Fruit fly (Drosophila melanogaster) whole organism, prepupa: ENCODE measurements around the gene Ns4.

Experiments used
- Blimp-1 ChIP-seq: fragments of 200-800 bp; sonication (Bioruptor generic); optimal IDR thresholded peaks from 3 replicates; lab custom pipeline; 2017; ENCODE audit warnings: missing biosample characterization, missing genetic modification characterization, mild to moderate bottlenecking, moderate library complexity, missing genetic modification reagents
- CG10631 ChIP-seq: fragments of 200-800 bp; sonication (Bioruptor generic); optimal IDR thresholded peaks from 2 replicates; lab custom pipeline; 2016; ENCODE audit warnings: missing biosample characterization, missing genetic modification characterization
- CG10669 ChIP-seq: fragments of 200-800 bp; sonication (Bioruptor generic); optimal IDR thresholded peaks from 3 replicates; lab custom pipeline; 2018; ENCODE audit warnings: missing biosample characterization, mild to moderate bottlenecking, missing genetic modification characterization, moderate library complexity
- CG11294 ChIP-seq: fragments of 200-800 bp; sonication (Bioruptor generic); IDR thresholded peaks from 2 replicates; pipeline ENCODE4 v1.3.6; 2022; ENCODE audit warnings: missing biosample characterization, missing genetic modification characterization
- CG11762 ChIP-seq: fragments of 200-800 bp; sonication (Bioruptor generic); optimal IDR thresholded peaks from 3 replicates; lab custom pipeline; 2016; ENCODE audit warnings: missing biosample characterization, missing genetic modification characterization; ENCODE audit not compliant: insufficient read depth
- CG11902 ChIP-seq: fragments of 200-800 bp; sonication (Bioruptor generic); optimal IDR thresholded peaks from 3 replicates; lab custom pipeline; 2016; ENCODE audit warnings: missing biosample characterization, missing genetic modification characterization
- CG15336 ChIP-seq: fragments of 200-800 bp; sonication (Bioruptor generic); IDR thresholded peaks from 2 replicates; pipeline ENCODE4 v1.3.6; 2022; ENCODE audit warnings: missing biosample characterization, missing genetic modification characterization
- CG1621 ChIP-seq: fragments of 200-800 bp; sonication (Bioruptor generic); optimal IDR thresholded peaks from 3 replicates; lab custom pipeline; 2018; ENCODE audit warnings: missing biosample characterization, mild to moderate bottlenecking, missing genetic modification characterization
- CG16779 ChIP-seq: fragments of 200-800 bp; sonication (Bioruptor generic); optimal IDR thresholded peaks from 3 replicates; lab custom pipeline; 2017; ENCODE audit warnings: missing biosample characterization, mild to moderate bottlenecking, missing genetic modification characterization
- CG3032 ChIP-seq: fragments of 200-800 bp; optimal IDR thresholded peaks from 2 replicates; lab custom pipeline; 2019; ENCODE audit warnings: missing biosample characterization, mild to moderate bottlenecking, missing genetic modification characterization, moderate library complexity
- CG32006 ChIP-seq: fragments of 200-800 bp; sonication (Bioruptor generic); optimal IDR thresholded peaks from 3 replicates; lab custom pipeline; 2017; ENCODE audit warnings: missing biosample characterization, mild to moderate bottlenecking, missing genetic modification characterization
- CG34406 ChIP-seq: fragments of 200-800 bp; sonication (Bioruptor generic); optimal IDR thresholded peaks from 3 replicates; lab custom pipeline; 2016; ENCODE audit warnings: missing biosample characterization, missing genetic modification characterization
- CG3919 ChIP-seq: fragments of 200-800 bp; sonication (Bioruptor generic); optimal IDR thresholded peaks from 3 replicates; lab custom pipeline; 2016; ENCODE audit warnings: missing biosample characterization, missing genetic modification characterization
- CG4318 ChIP-seq: fragments of 200-800 bp; sonication (Bioruptor generic); optimal IDR thresholded peaks from 3 replicates; lab custom pipeline; 2017; ENCODE audit warnings: missing biosample characterization, mild to moderate bottlenecking, missing genetic modification characterization
- CG6276 ChIP-seq: fragments of 200-800 bp; sonication (Bioruptor generic); optimal IDR thresholded peaks from 2 replicates; lab custom pipeline; 2017; ENCODE audit warnings: missing biosample characterization, mild to moderate bottlenecking, missing genetic modification characterization
- CG6854 ChIP-seq: fragments of 200-800 bp; sonication (Bioruptor generic); optimal IDR thresholded peaks from 2 replicates; lab custom pipeline; 2017; ENCODE audit warnings: missing biosample characterization, mild to moderate bottlenecking, missing genetic modification characterization
- CG7368 ChIP-seq: fragments of 200-800 bp; sonication (Bioruptor generic); optimal IDR thresholded peaks from 3 replicates; lab custom pipeline; 2016; ENCODE audit warnings: missing biosample characterization, missing genetic modification characterization
- CG8119 ChIP-seq: fragments of 200-800 bp; sonication (Bioruptor generic); IDR thresholded peaks from 3 replicates; pipeline ENCODE4 v1.3.6; 2022; ENCODE audit warnings: missing biosample characterization, missing genetic modification characterization
- CG8319 ChIP-seq: fragments of 200-800 bp; sonication (Bioruptor generic); optimal IDR thresholded peaks from 3 replicates; lab custom pipeline; 2016; ENCODE audit warnings: missing biosample characterization, missing genetic modification characterization
- CG9139 ChIP-seq: fragments of 200-800 bp; sonication (Bioruptor generic); optimal IDR thresholded peaks from 3 replicates; lab custom pipeline; 2017; ENCODE audit warnings: missing biosample characterization, mild to moderate bottlenecking, missing genetic modification characterization
- Eip75B ChIP-seq: fragments of 200-800 bp; sonication (Bioruptor generic); optimal IDR thresholded peaks from 3 replicates; lab custom pipeline; 2016; ENCODE audit warnings: missing biosample characterization, missing genetic modification characterization
- Eip78C ChIP-seq: fragments of 200-800 bp; sonication (Bioruptor generic); peaks from one replicate; lab custom pipeline; 2016; ENCODE audit warnings: missing biosample characterization, missing genetic modification characterization
- Eip93F ChIP-seq: fragments of 200-800 bp; sonication (Bioruptor generic); optimal IDR thresholded peaks from 2 replicates; lab custom pipeline; 2016; ENCODE audit warnings: missing biosample characterization, mild to moderate bottlenecking, missing genetic modification characterization
- Ets21C ChIP-seq: fragments of 200-800 bp; sonication (Bioruptor generic); optimal IDR thresholded peaks from 3 replicates; lab custom pipeline; 2016; ENCODE audit warnings: missing biosample characterization, missing genetic modification characterization
- Ets96B ChIP-seq: fragments of 200-800 bp; optimal IDR thresholded peaks from 2 replicates; lab custom pipeline; 2019; ENCODE audit warnings: missing biosample characterization, mild to moderate bottlenecking, missing genetic modification characterization, moderate library complexity
- Gug ChIP-seq: fragments of 200-800 bp; sonication (Bioruptor generic); IDR thresholded peaks from 2 replicates; pipeline ENCODE4 v1.3.6; 2022; ENCODE audit warnings: missing biosample characterization, missing genetic modification characterization
- Hr38 ChIP-seq: sonication (Bioruptor generic); optimal IDR thresholded peaks from 2 replicates; lab custom pipeline; 2016; ENCODE audit warnings: missing biosample characterization, missing genetic modification characterization
- Hr39 ChIP-seq: fragments of 200-800 bp; sonication (Bioruptor generic); optimal IDR thresholded peaks from 2 replicates; lab custom pipeline; 2016; ENCODE audit warnings: missing biosample characterization, missing genetic modification characterization
- Hr4 ChIP-seq: fragments of 200-800 bp; sonication (Bioruptor generic); optimal IDR thresholded peaks from 3 replicates; lab custom pipeline; 2016; ENCODE audit warnings: missing biosample characterization, missing genetic modification characterization
- Lpt ChIP-seq: fragments of 200-800 bp; sonication (Bioruptor generic); optimal IDR thresholded peaks from 3 replicates; lab custom pipeline; 2016; ENCODE audit warnings: missing biosample characterization, missing genetic modification characterization
- Met ChIP-seq: fragments of 200-800 bp; sonication (Bioruptor generic); optimal IDR thresholded peaks from 3 replicates; lab custom pipeline; 2016; ENCODE audit warnings: missing biosample characterization, missing genetic modification characterization
- OdsH ChIP-seq: fragments of 200-800 bp; sonication (Bioruptor generic); optimal IDR thresholded peaks from 3 replicates; lab custom pipeline; 2016; ENCODE audit warnings: missing biosample characterization, missing genetic modification characterization
- Smox ChIP-seq: fragments of 200-800 bp; sonication (Bioruptor generic); optimal IDR thresholded peaks from 3 replicates; lab custom pipeline; 2016; ENCODE audit warnings: missing biosample characterization, missing genetic modification characterization
- Sox102F ChIP-seq: fragments of 200-800 bp; sonication (Bioruptor generic); optimal IDR thresholded peaks from 2 replicates; lab custom pipeline; 2016; ENCODE audit warnings: missing biosample characterization, mild to moderate bottlenecking, missing genetic modification characterization
- Sox14 ChIP-seq: fragments of 200-800 bp; sonication (Bioruptor generic); optimal IDR thresholded peaks from 3 replicates; lab custom pipeline; 2016; ENCODE audit warnings: missing biosample characterization, missing genetic modification characterization
- achi ChIP-seq: fragments of 200-800 bp; sonication (Bioruptor generic); optimal IDR thresholded peaks from 3 replicates; lab custom pipeline; 2016; ENCODE audit warnings: missing biosample characterization, missing genetic modification characterization
- acj6 ChIP-seq: fragments of 200-800 bp; sonication (Bioruptor generic); optimal IDR thresholded peaks from 3 replicates; lab custom pipeline; 2016; ENCODE audit warnings: missing biosample characterization, missing genetic modification characterization
- cyc ChIP-seq: fragments of 200-800 bp; sonication (Bioruptor generic); optimal IDR thresholded peaks from 3 replicates; lab custom pipeline; 2016; ENCODE audit warnings: missing biosample characterization, missing genetic modification characterization
- dac ChIP-seq: fragments of 200-800 bp; sonication (Bioruptor generic); optimal IDR thresholded peaks from 2 replicates; lab custom pipeline; 2017; ENCODE audit warnings: missing biosample characterization, mild to moderate bottlenecking, missing genetic modification characterization
- dsx ChIP-seq: fragments of 200-800 bp; optimal IDR thresholded peaks from 3 replicates; lab custom pipeline; 2019; ENCODE audit warnings: missing biosample characterization, mild to moderate bottlenecking, missing genetic modification characterization, moderate library complexity; ENCODE audit not compliant: poor library complexity, severe bottlenecking
- esn ChIP-seq: fragments of 200-800 bp; sonication (Bioruptor generic); optimal IDR thresholded peaks from 2 replicates; lab custom pipeline; 2016; ENCODE audit warnings: missing biosample characterization, mild to moderate bottlenecking, missing genetic modification characterization, moderate library complexity
- fd59A ChIP-seq: fragments of 200-800 bp; sonication (Bioruptor generic); optimal IDR thresholded peaks from 2 replicates; lab custom pipeline; 2017; ENCODE audit warnings: missing biosample characterization, mild to moderate bottlenecking, missing genetic modification characterization, missing genetic modification reagents
- fd85E ChIP-seq: fragments of 200-800 bp; sonication (Bioruptor generic); optimal IDR thresholded peaks from 3 replicates; lab custom pipeline; 2016; ENCODE audit warnings: missing biosample characterization, missing genetic modification characterization
- fkh ChIP-seq: fragments of 200-800 bp; sonication (Bioruptor generic); optimal IDR thresholded peaks from 3 replicates; lab custom pipeline; 2017; ENCODE audit warnings: missing biosample characterization, mild to moderate bottlenecking, missing genetic modification characterization, moderate library complexity
- net ChIP-seq: fragments of 200-800 bp; sonication (Bioruptor generic); optimal IDR thresholded peaks from 3 replicates; lab custom pipeline; 2016; ENCODE audit warnings: missing biosample characterization, missing genetic modification characterization
- pdm3 ChIP-seq: fragments of 200-800 bp; sonication (Bioruptor generic); optimal IDR thresholded peaks from 3 replicates; lab custom pipeline; 2016; ENCODE audit warnings: missing biosample characterization, missing genetic modification characterization
- salr ChIP-seq, 2 experiments: fragments of 200-800 bp; sonication (Bioruptor generic); optimal IDR thresholded peaks; 3 replicates each; lab custom pipeline; 2016 to 2018; ENCODE audit warnings: missing biosample characterization in 2 of 2, missing genetic modification characterization in 2 of 2, mild to moderate bottlenecking in 1 of 2
- spab ChIP-seq: fragments of 200-800 bp; sonication (Bioruptor generic); optimal IDR thresholded peaks from 2 replicates; lab custom pipeline; 2017; ENCODE audit warnings: missing biosample characterization, mild to moderate bottlenecking, missing genetic modification characterization, missing genetic modification reagents
- ss ChIP-seq, 2 experiments: fragments of 200-800 bp; sonication (Bioruptor generic); optimal IDR thresholded peaks; 2 replicates in 1 of 2; 3 replicates in 1 of 2; lab custom pipeline; 2017 to 2018; ENCODE audit warnings: mild to moderate bottlenecking in 2 of 2, missing biosample characterization in 2 of 2, missing genetic modification characterization in 2 of 2, moderate library complexity in 1 of 2
- svp ChIP-seq: fragments of 200-800 bp; sonication (Bioruptor generic); peaks from one replicate; lab custom pipeline; 2016; ENCODE audit warnings: missing biosample characterization, missing genetic modification characterization
- topi ChIP-seq: fragments of 200-800 bp; sonication (Bioruptor generic); optimal IDR thresholded peaks from 3 replicates; lab custom pipeline; 2016; ENCODE audit warnings: missing biosample characterization, missing genetic modification characterization

Ns4 gene

DNA sequence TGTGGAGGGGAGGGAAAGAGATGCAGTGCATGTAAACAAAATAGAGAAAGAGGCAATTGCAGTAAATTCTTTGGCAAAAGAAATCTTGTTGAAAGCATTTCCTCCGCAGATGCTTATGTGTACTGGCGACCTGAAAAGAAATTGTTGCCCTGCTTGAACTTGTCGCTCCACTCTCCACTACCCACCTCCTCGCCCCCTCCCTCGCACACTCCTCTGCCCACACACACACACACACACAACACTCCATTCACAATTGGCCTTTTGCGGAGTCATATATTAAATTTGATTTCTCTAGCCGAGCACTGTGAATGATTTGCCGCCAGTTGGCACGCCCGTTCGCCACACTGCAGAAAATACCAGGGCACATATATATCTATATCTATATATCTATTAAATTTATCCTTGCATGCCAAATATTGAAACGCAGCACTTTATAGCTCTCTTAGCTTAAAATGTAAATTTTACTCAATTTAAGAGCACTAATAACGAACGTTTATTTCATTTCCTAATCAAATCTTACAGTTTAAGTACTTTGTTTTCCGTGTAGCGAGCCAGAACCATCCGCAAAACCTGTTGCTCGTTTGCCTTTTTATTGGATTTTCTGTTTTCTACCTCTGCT is 6.7 kb downstream of the Ns4 start:
- TF ChIP-seq fkh (no peak), dac (GFP tag; lab: Kevin White, UChicago) (peak; percentile 70), CG6854 (GFP tag; lab: Kevin White, UChicago) (no peak), CG3032 (tag; lab: Kevin White, UChicago) (peak; percentile 71), CG4318 (GFP tag; lab: Kevin White, UChicago) (peak; percentile 63), CG11902 (no peak), fd59A (GFP tag; lab: Kevin White, UChicago) (peak; percentile 44), Eip75B (GFP tag; lab: Kevin White, UChicago) (peak; percentile 69), CG34406 (GFP tag; lab: Kevin White, UChicago) (peak; percentile 27), fd85E (GFP tag; lab: Kevin White, UChicago) (no peak), CG11762 (peak; percentile 60), CG6276 (GFP tag; lab: Kevin White, UChicago) (peak; percentile 84), achi (GFP tag; lab: Kevin White, UChicago) (peak; percentile 61), CG15336 (peak; percentile 89), CG8319 (GFP tag; lab: Kevin White, UChicago) (peak; percentile 19), Sox102F (GFP tag; lab: Kevin White, UChicago) (peak; percentile 39), ss (GFP tag; optimal IDR thresholded peaks at IDR 0.05; lab: Kevin White, UChicago) (peak; percentile 2 to 7), salr (GFP tag; optimal IDR thresholded peaks at IDR 0.05; lab: Kevin White, UChicago) (peak in 1 of 2 experiments; percentile 81), pdm3 (peak; percentile 65), Hr39 (GFP tag; lab: Kevin White, UChicago) (peak; percentile 59), topi (peak; percentile 66), Gug (peak; percentile 75), Lpt (GFP tag; lab: Kevin White, UChicago) (peak; percentile 58), Sox14 (GFP tag; lab: Kevin White, UChicago) (peak; percentile 76), cyc (GFP tag; lab: Kevin White, UChicago) (peak; percentile 52), CG7368 (GFP tag; lab: Kevin White, UChicago) (peak; percentile 9), OdsH (GFP tag; lab: Kevin White, UChicago) (peak; percentile 68), CG16779 (tag; lab: Kevin White, UChicago) (peak; percentile 11), Eip93F (no peak), Ets96B (tag; lab: Kevin White, UChicago) (peak; percentile 73), CG9139 (no peak), CG11294 (peak; percentile 66), svp (peak; percentile 73), esn (GFP tag; lab: Kevin White, UChicago) (peak; percentile 67), dsx (GFP tag; lab: Kevin White, UChicago) (no peak), CG3919 (GFP tag; lab: Kevin White, UChicago) (peak; percentile 69), Ets21C (peak; percentile 6), spab (GFP tag; lab: Kevin White, UChicago) (peak; percentile 71), CG8119 (GFP tag; lab: Robert Waterston, UW) (peak; percentile 86), CG1621 (tag; lab: Kevin White, UChicago) (no peak), Met (GFP tag; lab: Kevin White, UChicago) (peak; percentile 68), Smox (GFP tag; lab: Kevin White, UChicago) (no peak), net (peak; percentile 59), Hr38 (no peak), Hr4 (peak; percentile 80), Blimp-1 (GFP tag; lab: Kevin White, UChicago) (no peak), acj6 (GFP tag; lab: Kevin White, UChicago) (peak; percentile 66), Eip78C (GFP tag; lab: Kevin White, UChicago) (peak; percentile 87), CG10631 (GFP tag; lab: Kevin White, UChicago) (peak; percentile 57), CG10669 (peak; percentile 70), CG32006 (GFP tag; lab: Kevin White, UChicago) (peak; percentile 87)
